Worm (Caenorhabditis elegans): Measurements from ENCODE around the gene ceh-99.

Gene ceh-99

DNA sequence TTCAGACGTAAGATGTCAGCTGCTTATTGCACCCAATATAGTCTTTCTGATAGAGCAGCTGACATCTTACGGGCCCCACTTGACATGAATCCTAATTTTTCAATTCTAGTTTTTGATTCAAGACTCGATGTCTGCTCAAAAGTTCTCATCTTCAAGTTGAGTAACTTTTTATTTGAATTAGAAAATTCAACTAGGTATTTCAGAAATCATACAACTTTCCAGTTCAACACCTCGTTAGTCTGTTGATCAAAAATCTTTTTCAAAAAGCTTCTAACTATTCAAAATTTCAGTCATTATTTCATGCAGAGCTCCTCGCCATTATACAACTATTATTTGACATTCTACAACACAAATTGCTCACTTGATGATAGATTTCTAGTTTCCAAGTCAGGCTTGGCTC lies 7.9 kb upstream of the ceh-99 start, which contains the start of gene srh-73:
TSS of gene srh-73 (plus strand) at position 301 of the 400 bp plus-strand sequence.
- TF ChIP-seq pqm-1 (tag; optimal IDR thresholded peaks at IDR 0.05), result no peak
- TF ChIP-seq fkh-10 (GFP tag; optimal IDR thresholded peaks at IDR 0.05), result no peak
- no peak for TF ChIP-seq F26F4.8 (GFP tag; conservative IDR thresholded peaks at IDR 0.05)
- TF ChIP-seq F37D6.2 (tag; optimal IDR thresholded peaks at IDR 0.05), result no peak
- TF ChIP-seq vab-7 (GFP tag; IDR thresholded peaks at IDR 0.05), result no peak
- no peak for TF ChIP-seq tra-1 (GFP tag; IDR thresholded peaks at IDR 0.05)
- no peak for TF ChIP-seq madf-9 (GFP tag; conservative IDR thresholded peaks at IDR 0.05)
- TF ChIP-seq dmd-8 (GFP tag; IDR thresholded peaks at IDR 0.05), result no peak
- TF ChIP-seq ceh-44 (GFP tag; IDR thresholded peaks at IDR 0.05), result no peak
- no peak for TF ChIP-seq lin-13 (GFP tag; optimal IDR thresholded peaks at IDR 0.05)
- no peak for TF ChIP-seq mxl-2 (GFP tag; conservative IDR thresholded peaks at IDR 0.05)
- no peak for TF ChIP-seq D1046.2 (GFP tag; IDR thresholded peaks at IDR 0.05)
- no peak for TF ChIP-seq zip-2 (tag; optimal IDR thresholded peaks at IDR 0.05)
- no peak for TF ChIP-seq nhr-25 (tag; optimal IDR thresholded peaks at IDR 0.05; ENCODE audit: borderline replicate concordance, insufficient read depth)
- no peak for TF ChIP-seq pha-4 (GFP tag; IDR thresholded peaks at IDR 0.05)
- no peak for TF ChIP-seq pha-4 (tag; optimal IDR thresholded peaks at IDR 0.05)

DNA sequence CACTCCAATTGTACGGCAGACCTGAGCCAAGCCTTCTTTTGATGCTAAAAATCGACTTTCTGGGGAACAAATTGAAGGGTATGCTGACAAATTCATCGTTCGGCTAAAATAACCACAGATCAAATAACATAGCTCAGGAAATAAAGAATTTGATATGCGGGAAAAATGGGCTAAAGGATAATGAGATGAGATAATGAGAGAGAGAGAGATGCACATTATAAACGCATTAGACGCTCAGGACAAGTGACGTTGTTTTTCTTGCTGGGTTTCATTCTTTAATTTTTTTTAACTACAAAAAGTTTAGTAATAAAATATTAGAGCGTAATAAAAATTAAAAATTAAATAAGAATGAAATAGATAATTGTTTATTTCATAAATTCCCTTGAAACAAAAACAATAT lies 5.2 kb upstream of the ceh-99 start, which contains the start of gene srh-69:
TSS of gene srh-69 (minus strand) at position 101 of the 400 bp plus-strand sequence.
- TF ChIP-seq fkh-10 (GFP tag; optimal IDR thresholded peaks at IDR 0.05) (no peak), skn-1 (tag; optimal IDR thresholded peaks at IDR 0.05) (no peak), nhr-102 (tag; optimal IDR thresholded peaks at IDR 0.05) (no peak), tag-97 (GFP tag; IDR thresholded peaks at IDR 0.05) (no peak), lir-3 (tag; optimal IDR thresholded peaks at IDR 0.05) (no peak), madf-5 (GFP tag; IDR thresholded peaks at IDR 0.05) (no peak), dve-1 (tag; optimal IDR thresholded peaks at IDR 0.05; ENCODE audit: insufficient read depth) (no peak), ZK546.5 (tag; optimal IDR thresholded peaks at IDR 0.05) (no peak), ztf-7 (tag; optimal IDR thresholded peaks at IDR 0.05) (no peak), T26A8.4 (GFP tag; IDR thresholded peaks at IDR 0.05) (no peak), mes-2 (tag; optimal IDR thresholded peaks at IDR 0.05; ENCODE audit: poor library complexity, severe bottlenecking) (no peak), aha-1 (tag) (no peak), ama-1 (optimal IDR thresholded peaks at IDR 0.05) (no peak), hlh-11 (tag; optimal IDR thresholded peaks at IDR 0.05) (no peak), dmd-8 (GFP tag; IDR thresholded peaks at IDR 0.05) (no peak), nhr-25 (tag; optimal IDR thresholded peaks at IDR 0.05; ENCODE audit: borderline replicate concordance, insufficient read depth) (no peak)

- peak in 1 of 2 experiments; percentile 49 for TF ChIP-seq unc-62 (GFP tag; optimal IDR thresholded peaks at IDR 0.05 in 1 of 2)
- TF ChIP-seq unc-62 (tag; optimal IDR thresholded peaks at IDR 0.05), result no peak
- TF ChIP-seq hif-1 (tag; optimal IDR thresholded peaks at IDR 0.05), result no peak
- no peak for TF ChIP-seq tag-97 (GFP tag; IDR thresholded peaks at IDR 0.05)
- TF ChIP-seq lin-38 (GFP tag; IDR thresholded peaks at IDR 0.05), result no peak
- TF ChIP-seq nhr-25 (tag; optimal IDR thresholded peaks at IDR 0.05; ENCODE audit: borderline replicate concordance, insufficient read depth), result no peak
- TF ChIP-seq zag-1 (tag; optimal IDR thresholded peaks at IDR 0.05), result no peak
- no peak for TF ChIP-seq ces-1 (GFP tag; optimal IDR thresholded peaks at IDR 0.05)
- no peak for TF ChIP-seq ceh-44 (GFP tag; IDR thresholded peaks at IDR 0.05)
Observed at ce11 chrII:12516313-12516712, 3.5 kb upstream of the ceh-99 start, which contains the start of gene srh-61. srh-61 (minus strand) TSS chrII:12516413.

DNA sequence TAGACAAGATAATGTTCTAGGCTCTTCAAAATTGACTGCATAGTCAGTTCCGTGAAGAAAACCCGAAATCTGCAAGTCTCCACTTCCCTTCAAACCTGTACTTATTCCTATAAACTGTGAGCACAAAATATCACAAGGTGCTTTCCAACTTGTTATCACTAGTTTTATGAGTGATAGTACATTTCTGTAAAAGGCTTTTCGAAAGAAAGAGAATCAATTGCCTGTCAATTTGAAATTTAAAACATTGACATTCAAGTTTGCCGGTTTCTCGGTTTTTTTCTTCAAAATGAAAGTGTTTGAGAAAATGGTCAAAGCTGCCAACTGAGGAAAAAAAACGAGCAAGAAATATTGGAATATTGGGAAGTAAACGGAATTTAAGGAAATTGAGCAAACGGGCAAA lies 1.8 kb upstream of the ceh-99 start:
- TF ChIP-seq lin-38 (GFP tag; IDR thresholded peaks at IDR 0.05), result no peak
- peak; percentile 38; the same call in 1 of the 2 replicates for TF ChIP-seq php-3 (GFP tag; IDR thresholded peaks at IDR 0.05)
- TF ChIP-seq nhr-28 (tag; optimal IDR thresholded peaks at IDR 0.05), result peak; percentile 4
- no peak for TF ChIP-seq ceh-32 (tag; optimal IDR thresholded peaks at IDR 0.05; ENCODE audit: poor library complexity)
- no peak for TF ChIP-seq unc-130 (GFP tag; optimal IDR thresholded peaks at IDR 0.05)
- peak; percentile 72 for TF ChIP-seq dve-1 (tag; optimal IDR thresholded peaks at IDR 0.05; ENCODE audit: insufficient read depth)
- peak in 1 of 2 experiments; percentile 47 for TF ChIP-seq unc-62 (GFP tag; optimal IDR thresholded peaks at IDR 0.05 in 1 of 2)
- no peak for TF ChIP-seq unc-62 (tag; optimal IDR thresholded peaks at IDR 0.05)
- 0 out of 2 replicates have a peak, but pooled peaks have one; percentile 9 for TF ChIP-seq mdt-29 (GFP tag; IDR thresholded peaks at IDR 0.05)
- peak; percentile 23; the same call in 1 of the 2 replicates for TF ChIP-seq dmd-6 (GFP tag; IDR thresholded peaks at IDR 0.05)
- no peak for TF ChIP-seq nhr-6 (tag; optimal IDR thresholded peaks at IDR 0.05)
- no peak for TF ChIP-seq nhr-77 (tag; optimal IDR thresholded peaks at IDR 0.05)
- peak; percentile 22 for TF ChIP-seq hlh-11 (tag; optimal IDR thresholded peaks at IDR 0.05)
- TF ChIP-seq daf-16 (GFP tag; optimal IDR thresholded peaks at IDR 0.05), result no peak
- TF ChIP-seq daf-16 (tag; optimal IDR thresholded peaks at IDR 0.05), result peak; percentile 45
- no peak for TF ChIP-seq nhr-237 (tag; optimal IDR thresholded peaks at IDR 0.05)
- TF ChIP-seq egl-43 (GFP tag; IDR thresholded peaks at IDR 0.05), result no peak
